Fruit fly (Drosophila melanogaster) whole organism, embryonic: Measurements from ENCODE around the gene Cln7.

ENCODE experiments used
- Antp ChIP-seq: fragments of 200-800 bp; sonication (Bioruptor generic); optimal IDR thresholded peaks from 3 replicates; lab custom pipeline; 2016; ENCODE audit warnings: missing biosample characterization, missing genetic modification characterization
- Atf-2 ChIP-seq: fragments of 200-800 bp; sonication (Bioruptor generic); optimal IDR thresholded peaks from 2 replicates; lab custom pipeline; 2016; ENCODE audit warnings: missing biosample characterization, missing genetic modification characterization
- Awh ChIP-seq: fragments of 200-800 bp; sonication (Bioruptor generic); IDR thresholded peaks from 2 replicates; pipeline ENCODE4, ENCODE4 v1.3.6; 2022; ENCODE audit warnings: missing biosample characterization, missing genetic modification characterization
- CG11560 ChIP-seq: fragments of 200-800 bp; sonication (Bioruptor generic); IDR thresholded peaks from 3 replicates; pipeline ENCODE4 v1.3.6; 2022; ENCODE audit warnings: missing biosample characterization, missing genetic modification characterization
- CG11696 ChIP-seq: fragments of 200-800 bp; sonication (Bioruptor generic); IDR thresholded peaks from 2 replicates; pipeline ENCODE4 v1.3.6; 2022; ENCODE audit warnings: missing biosample characterization, missing genetic modification characterization
- CG12744 ChIP-seq: fragments of 200-800 bp; sonication (Bioruptor generic); optimal IDR thresholded peaks from 2 replicates; lab custom pipeline; 2016; ENCODE audit warnings: missing biosample characterization, missing genetic modification characterization
- CG12769 ChIP-seq: fragments of 200-800 bp; sonication (Bioruptor generic); optimal IDR thresholded peaks from 2 replicates; lab custom pipeline; 2019; ENCODE audit warnings: missing biosample characterization, mild to moderate bottlenecking, missing genetic modification characterization, moderate library complexity
- CG13424 ChIP-seq: fragments of 200-800 bp; sonication (Bioruptor generic); optimal IDR thresholded peaks from 2 replicates; lab custom pipeline; 2019; ENCODE audit warnings: missing biosample characterization, mild to moderate bottlenecking, missing genetic modification characterization, moderate library complexity
- CG14965 ChIP-seq: fragments of 200-800 bp; sonication (Bioruptor generic); optimal IDR thresholded peaks from 2 replicates; lab custom pipeline; 2016; ENCODE audit warnings: missing biosample characterization, missing genetic modification characterization, borderline replicate concordance
- CG17912 ChIP-seq: fragments of 200-800 bp; sonication (Bioruptor generic); optimal IDR thresholded peaks from 2 replicates; lab custom pipeline; 2018; ENCODE audit warnings: missing biosample characterization, mild to moderate bottlenecking, missing genetic modification characterization
- CG18476 ChIP-seq: fragments of 200-800 bp; sonication (Bioruptor generic); optimal IDR thresholded peaks from 2 replicates; lab custom pipeline; 2016; ENCODE audit warnings: missing biosample characterization, mild to moderate bottlenecking, missing genetic modification characterization
- CG18599 ChIP-seq: fragments of 200-800 bp; sonication (Bioruptor generic); optimal IDR thresholded peaks from 3 replicates; lab custom pipeline; 2017; ENCODE audit warnings: missing biosample characterization, missing genetic modification characterization, mild to moderate bottlenecking, moderate library complexity, missing genetic modification reagents
- CG2129 ChIP-seq: fragments of 200-800 bp; sonication (Bioruptor generic); IDR thresholded peaks from 2 replicates; pipeline ENCODE4 v1.3.6; 2022; ENCODE audit warnings: missing biosample characterization, missing genetic modification characterization; ENCODE audit not compliant: partially characterized antibody
- CG2678 ChIP-seq: fragments of 200-800 bp; sonication (Bioruptor generic); optimal IDR thresholded peaks from 3 replicates; lab custom pipeline; 2019; ENCODE audit warnings: missing biosample characterization, mild to moderate bottlenecking, missing genetic modification characterization, moderate library complexity
- CG2712 ChIP-seq: fragments of 200-800 bp; optimal IDR thresholded peaks from 3 replicates; lab custom pipeline; 2019; ENCODE audit warnings: missing biosample characterization, mild to moderate bottlenecking, missing genetic modification characterization, moderate library complexity
- CG2889 ChIP-seq: fragments of 200-800 bp; sonication (Bioruptor generic); IDR thresholded peaks from 3 replicates; pipeline ENCODE4 v1.3.6; 2022; ENCODE audit warnings: missing biosample characterization, missing genetic modification characterization
- CG30403 ChIP-seq: fragments of 200-800 bp; sonication (Bioruptor generic); optimal IDR thresholded peaks from 3 replicates; lab custom pipeline; 2016; ENCODE audit warnings: missing biosample characterization, missing genetic modification characterization
- CG31388 ChIP-seq: fragments of 200-800 bp; sonication (Bioruptor generic); optimal IDR thresholded peaks from 2 replicates; lab custom pipeline; 2016; ENCODE audit warnings: missing biosample characterization, missing genetic modification characterization
- CG33213 ChIP-seq: fragments of 200-800 bp; sonication (Bioruptor generic); optimal IDR thresholded peaks from 3 replicates; lab custom pipeline; 2016; ENCODE audit warnings: missing biosample characterization, missing genetic modification characterization
- CG4424 ChIP-seq: fragments of 200-800 bp; sonication (Bioruptor generic); optimal IDR thresholded peaks from 3 replicates; lab custom pipeline; 2016; ENCODE audit warnings: missing biosample characterization, missing genetic modification characterization
- CG4820 ChIP-seq: fragments of 200-800 bp; sonication (Bioruptor generic); optimal IDR thresholded peaks from 3 replicates; lab custom pipeline; 2016; ENCODE audit warnings: missing biosample characterization, missing genetic modification characterization
- CG6654 ChIP-seq: fragments of 200-800 bp; sonication (Bioruptor generic); optimal IDR thresholded peaks from 2 replicates; lab custom pipeline; 2017; ENCODE audit warnings: missing biosample characterization, mild to moderate bottlenecking, missing genetic modification characterization
- CG7745 ChIP-seq: fragments of 200-800 bp; sonication (Bioruptor generic); optimal IDR thresholded peaks from 2 replicates; lab custom pipeline; 2018; ENCODE audit warnings: missing biosample characterization, mild to moderate bottlenecking, missing genetic modification characterization, moderate library complexity
- CG7987 ChIP-seq: fragments of 200-800 bp; sonication (Bioruptor generic); optimal IDR thresholded peaks from 2 replicates; lab custom pipeline; 2018; ENCODE audit warnings: missing biosample characterization, mild to moderate bottlenecking, missing genetic modification characterization, moderate library complexity
- CG8388 ChIP-seq: fragments of 200-800 bp; sonication (Bioruptor generic); optimal IDR thresholded peaks from 2 replicates; lab custom pipeline; 2019; ENCODE audit warnings: missing biosample characterization, mild to moderate bottlenecking, missing genetic modification characterization, moderate library complexity
- CG9215 ChIP-seq: fragments of 200-800 bp; sonication (Bioruptor generic); IDR thresholded peaks from 2 replicates; pipeline ENCODE4 v1.3.6; 2022; ENCODE audit warnings: missing biosample characterization, missing genetic modification characterization
- CG9437 ChIP-seq: fragments of 200-800 bp; sonication (Bioruptor generic); optimal IDR thresholded peaks from 2 replicates; lab custom pipeline; 2018; ENCODE audit warnings: missing biosample characterization, mild to moderate bottlenecking, missing genetic modification characterization
- E2f1 ChIP-seq: fragments of 200-800 bp; sonication (Bioruptor generic); IDR thresholded peaks from 2 replicates; pipeline ENCODE4 v1.3.6; 2022; ENCODE audit warnings: missing biosample characterization, missing genetic modification characterization
- NK7.1 ChIP-seq: fragments of 200-800 bp; sonication (Bioruptor generic); optimal IDR thresholded peaks from 3 replicates; lab custom pipeline; 2016; ENCODE audit warnings: missing biosample characterization, missing genetic modification characterization
- Neu2 ChIP-seq: fragments of 200-800 bp; sonication (Bioruptor generic); optimal IDR thresholded peaks from 3 replicates; lab custom pipeline; 2016; ENCODE audit warnings: missing biosample characterization, missing genetic modification characterization, borderline replicate concordance
- Nf-YB ChIP-seq: fragments of 200-800 bp; sonication (Bioruptor generic); optimal IDR thresholded peaks from 3 replicates; lab custom pipeline; 2019; ENCODE audit warnings: missing biosample characterization, mild to moderate bottlenecking, missing genetic modification characterization, moderate library complexity
- Oli ChIP-seq: fragments of 200-800 bp; sonication (Bioruptor generic); optimal IDR thresholded peaks from 2 replicates; lab custom pipeline; 2018; ENCODE audit warnings: missing biosample characterization, mild to moderate bottlenecking, missing genetic modification characterization, moderate library complexity
- Poxn ChIP-seq: fragments of 200-800 bp; sonication (Bioruptor generic); IDR thresholded peaks from 2 replicates; pipeline ENCODE4 v1.3.6; 2022; ENCODE audit warnings: missing biosample characterization, missing genetic modification characterization
- al ChIP-seq: fragments of 200-800 bp; sonication (Bioruptor generic); IDR thresholded peaks from 2 replicates; pipeline ENCODE4 v1.3.6; 2022; ENCODE audit warnings: missing biosample characterization, missing genetic modification characterization
- cato ChIP-seq: fragments of 200-800 bp; sonication (Bioruptor generic); optimal IDR thresholded peaks from 2 replicates; lab custom pipeline; 2016; ENCODE audit warnings: missing biosample characterization, missing genetic modification characterization, borderline replicate concordance
- chn ChIP-seq: fragments of 200-800 bp; sonication (Bioruptor generic); optimal IDR thresholded peaks from 2 replicates; lab custom pipeline; 2016; ENCODE audit warnings: missing biosample characterization, missing genetic modification characterization
- gro ChIP-seq: fragments of 200-800 bp; sonication (Bioruptor generic); optimal IDR thresholded peaks from 2 replicates; lab custom pipeline; 2016; ENCODE audit warnings: missing biosample characterization, missing genetic modification characterization
- hbn ChIP-seq: fragments of 200-800 bp; sonication (Bioruptor generic); IDR thresholded peaks from 2 replicates; pipeline ENCODE4 v1.3.6; 2022; ENCODE audit warnings: missing biosample characterization, missing genetic modification characterization; ENCODE audit not compliant: partially characterized antibody
- ind ChIP-seq: fragments of 200-800 bp; sonication (Bioruptor generic); optimal IDR thresholded peaks from 3 replicates; lab custom pipeline; 2016; ENCODE audit warnings: missing biosample characterization, missing genetic modification characterization
- ken ChIP-seq: fragments of 200-800 bp; sonication (Bioruptor generic); IDR thresholded peaks from 3 replicates; pipeline ENCODE4 v1.3.6; 2022; ENCODE audit warnings: missing biosample characterization, missing genetic modification characterization
- lov ChIP-seq, 2 experiments: fragments of 200-800 bp in 1 of 2; fragments of >200 bp in 1 of 2; sonication (Bioruptor generic) in 1 of 2; IDR thresholded peaks in 1 of 2; optimal IDR thresholded peaks in 1 of 2; 2 replicates in 1 of 2; 3 replicates in 1 of 2; pipeline versions ENCODE4 v1.3.6 to Lab custom; 2017 to 2022; ENCODE audit warnings: missing biosample characterization in 1 of 2, missing genetic modification characterization in 1 of 2
- phol ChIP-seq: fragments of 200-800 bp; sonication (Bioruptor generic); optimal IDR thresholded peaks from 3 replicates; lab custom pipeline; 2018; ENCODE audit warnings: missing biosample characterization, mild to moderate bottlenecking, missing genetic modification characterization, moderate library complexity
- pita ChIP-seq: fragments of 200-800 bp; sonication (Bioruptor generic); optimal IDR thresholded peaks from 2 replicates; lab custom pipeline; 2017; ENCODE audit warnings: missing biosample characterization, mild to moderate bottlenecking, missing genetic modification characterization
- pros ChIP-seq: fragments of 200-800 bp; sonication (Bioruptor generic); optimal IDR thresholded peaks from 3 replicates; lab custom pipeline; 2019; ENCODE audit warnings: missing biosample characterization, mild to moderate bottlenecking, missing genetic modification characterization, moderate library complexity
- row ChIP-seq: fragments of 200-800 bp; sonication (Bioruptor generic); IDR thresholded peaks from 3 replicates; pipeline ENCODE4 v1.3.6; 2022; ENCODE audit warnings: missing biosample characterization, missing genetic modification characterization
- shn ChIP-seq: fragments of 200-800 bp; sonication (Bioruptor generic); optimal IDR thresholded peaks from 3 replicates; lab custom pipeline; 2016; ENCODE audit warnings: missing biosample characterization, missing genetic modification characterization
- slbo ChIP-seq: fragments of 200-800 bp; sonication (Bioruptor generic); IDR thresholded peaks from 2 replicates; pipeline ENCODE4 v1.3.6; 2022; ENCODE audit warnings: missing biosample characterization, missing genetic modification characterization
- slp2 ChIP-seq: fragments of 200-800 bp; sonication (Bioruptor generic); optimal IDR thresholded peaks from 2 replicates; lab custom pipeline; 2016; ENCODE audit warnings: missing biosample characterization, missing genetic modification characterization
- wdn ChIP-seq: fragments of 200-800 bp; sonication (Bioruptor generic); IDR thresholded peaks from 2 replicates; pipeline ENCODE4 v1.3.6; 2022; ENCODE audit warnings: missing biosample characterization, missing genetic modification characterization
- zen2 ChIP-seq: fragments of 200-800 bp; sonication (Bioruptor generic); IDR thresholded peaks from 3 replicates; pipeline ENCODE4 v1.3.6; 2022; ENCODE audit warnings: missing biosample characterization, missing genetic modification characterization; ENCODE audit not compliant: partially characterized antibody

Gene Cln7

dm6 chr3L:7359827-7360323 is 14.9 kb upstream of the Cln7 start, which contains the start of gene pst (continued):
- TF ChIP-seq Nf-YB (GFP tag; lab: Kevin White, UChicago) (no peak), CG33213 (GFP tag; lab: Kevin White, UChicago) (no peak), CG13424 (no peak), al (no peak), lov (optimal IDR thresholded peaks at IDR 0.05; lab: Kevin White, UChicago) (no peak), lov (GFP tag; IDR thresholded peaks at IDR 0.05; lab: Robert Waterston, UW) (no peak; the same call in 2 of the 3 replicates), Poxn (GFP tag; lab: Robert Waterston, UW) (no peak), wdn (no peak), row (GFP tag; lab: Robert Waterston, UW) (no peak), shn (GFP tag; lab: Kevin White, UChicago) (no peak), cato (no peak), Neu2 (GFP tag; lab: Kevin White, UChicago) (no peak), CG6654 (GFP tag; lab: Kevin White, UChicago) (no peak), ken (GFP tag; lab: Robert Waterston, UW) (no peak), CG31388 (no peak), CG9215 (GFP tag; lab: Robert Waterston, UW) (no peak), CG2889 (GFP tag; lab: Robert Waterston, UW) (no peak; the same call in 2 of the 3 replicates), ind (no peak), CG2129 (GFP tag; lab: Robert Waterston, UW) (no peak), chn (GFP tag; lab: Kevin White, UChicago) (no peak), slbo (GFP tag; lab: Robert Waterston, UW) (no peak; the same call in 1 of the 2 replicates), Oli (no peak), CG17912 (GFP tag; lab: Kevin White, UChicago) (no peak), CG11696 (GFP tag; lab: Robert Waterston, UW) (no peak), pita (no peak), CG7987 (GFP tag; lab: Kevin White, UChicago) (peak; percentile 10), slp2 (GFP tag; lab: Kevin White, UChicago) (no peak), Antp (no peak), CG14965 (GFP tag; lab: Kevin White, UChicago) (no peak), CG18476 (GFP tag; lab: Kevin White, UChicago) (no peak), CG18599 (GFP tag; lab: Kevin White, UChicago) (no peak), Awh (GFP tag; lab: Robert Waterston, UW) (0 out of 2 replicates have a peak, but pooled peaks have one; percentile 8), CG2678 (tag; lab: Kevin White, UChicago) (no peak), CG4424 (GFP tag; lab: Kevin White, UChicago) (no peak), CG30403 (GFP tag; lab: Kevin White, UChicago) (no peak), CG9437 (GFP tag; lab: Kevin White, UChicago) (no peak), NK7.1 (GFP tag; lab: Kevin White, UChicago) (no peak), E2f1 (GFP tag; lab: Robert Waterston, UW) (peak; percentile 39; the same call in 1 of the 2 replicates), CG7745 (tag; lab: Kevin White, UChicago) (no peak), gro (GFP tag; lab: Kevin White, UChicago) (peak; percentile 8), phol (tag; lab: Kevin White, UChicago) (no peak), pros (GFP tag; lab: Kevin White, UChicago) (no peak), zen2 (GFP tag; lab: Robert Waterston, UW) (0 out of 3 replicates have a peak, but pooled peaks have one; percentile 15), CG12769 (tag; lab: Kevin White, UChicago) (peak; percentile 74), CG2712 (tag; lab: Kevin White, UChicago) (no peak), hbn (GFP tag; lab: Robert Waterston, UW) (no peak), Atf-2 (GFP tag; lab: Kevin White, UChicago) (peak; percentile 14), CG8388 (no peak), CG11560 (tag; lab: Robert Waterston, UW) (no peak), CG12744 (GFP tag; lab: Kevin White, UChicago) (peak; percentile 2), CG4820 (GFP tag; lab: Kevin White, UChicago) (no peak)
